Worm (Caenorhabditis elegans): ENCODE data around the gene F31D4.2.
A peak's percentile ranks its signal among the peaks of the same experiment; 100 is the strongest.

Gene F31D4.2

ce11 chrV:20814424-20814823, 30.9 kb downstream of the F31D4.2 start, which contains the start of gene Y44A6D.7:
TSS of gene Y44A6D.7 (plus strand) at chrV:20814724.
- TF ChIP-seq ama-1 (optimal IDR thresholded peaks at IDR 0.05) (no peak), hmbx-1 (tag; optimal IDR thresholded peaks at IDR 0.05) (no peak), tbx-37 (GFP tag; conservative IDR thresholded peaks at IDR 0.05) (no peak), scrt-1 (GFP tag; IDR thresholded peaks at IDR 0.05) (no peak), flt-1 (GFP tag; IDR thresholded peaks at IDR 0.05) (no peak), ceh-13 (GFP tag; optimal IDR thresholded peaks at IDR 0.05) (no peak), pes-1 (GFP tag; IDR thresholded peaks at IDR 0.05) (no peak), aly-1 (tag; optimal IDR thresholded peaks at IDR 0.05) (no peak), F13C5.2 (tag; optimal IDR thresholded peaks at IDR 0.05) (no peak), hnd-1 (tag; optimal IDR thresholded peaks at IDR 0.05) (no peak), tra-4 (tag; optimal IDR thresholded peaks at IDR 0.05) (no peak), tbx-11 (GFP tag; IDR thresholded peaks at IDR 0.05) (no peak), sea-1 (GFP tag; conservative IDR thresholded peaks at IDR 0.05) (no peak), B0310.2 (tag; optimal IDR thresholded peaks at IDR 0.05) (no peak), hmg-4 (GFP tag; optimal IDR thresholded peaks at IDR 0.05) (no peak), ceh-36 (tag; optimal IDR thresholded peaks at IDR 0.05) (no peak), ets-7 (tag; optimal IDR thresholded peaks at IDR 0.05) (no peak)

ce11 chrV:20813646-20814045, 31.7 kb downstream of the F31D4.2 start:
- TF ChIP-seq B0310.2 (tag; optimal IDR thresholded peaks at IDR 0.05) (no peak), ceh-36 (tag; optimal IDR thresholded peaks at IDR 0.05) (no peak), tra-4 (tag; optimal IDR thresholded peaks at IDR 0.05) (no peak), flt-1 (GFP tag; IDR thresholded peaks at IDR 0.05) (no peak), hmbx-1 (tag; optimal IDR thresholded peaks at IDR 0.05) (no peak), scrt-1 (GFP tag; IDR thresholded peaks at IDR 0.05) (no peak), ama-1 (optimal IDR thresholded peaks at IDR 0.05) (no peak), ets-7 (tag; optimal IDR thresholded peaks at IDR 0.05) (no peak), sea-1 (GFP tag; conservative IDR thresholded peaks at IDR 0.05) (no peak), aly-1 (tag; optimal IDR thresholded peaks at IDR 0.05) (no peak), hmg-4 (GFP tag; optimal IDR thresholded peaks at IDR 0.05) (no peak), pes-1 (GFP tag; IDR thresholded peaks at IDR 0.05) (no peak), tbx-37 (GFP tag; conservative IDR thresholded peaks at IDR 0.05) (no peak), F13C5.2 (tag; optimal IDR thresholded peaks at IDR 0.05) (no peak), tbx-11 (GFP tag; IDR thresholded peaks at IDR 0.05) (no peak), hnd-1 (tag; optimal IDR thresholded peaks at IDR 0.05) (no peak)

ce11 chrV:20807038-20807437, 38.3 kb downstream of the F31D4.2 start, which contains the start of gene Y44A6D.6:
TSS of gene Y44A6D.6 (plus strand) at chrV:20807338.
- TF ChIP-seq sea-1 (GFP tag; conservative IDR thresholded peaks at IDR 0.05) (no peak), ama-1 (optimal IDR thresholded peaks at IDR 0.05) (no peak), hnd-1 (tag; optimal IDR thresholded peaks at IDR 0.05) (no peak), hmg-4 (GFP tag; optimal IDR thresholded peaks at IDR 0.05) (no peak), tbx-11 (GFP tag; IDR thresholded peaks at IDR 0.05) (no peak), ceh-36 (tag; optimal IDR thresholded peaks at IDR 0.05) (no peak), aly-1 (tag; optimal IDR thresholded peaks at IDR 0.05) (no peak), B0310.2 (tag; optimal IDR thresholded peaks at IDR 0.05) (no peak), pes-1 (GFP tag; IDR thresholded peaks at IDR 0.05) (no peak), hmbx-1 (tag; optimal IDR thresholded peaks at IDR 0.05) (no peak), ets-7 (tag; optimal IDR thresholded peaks at IDR 0.05) (no peak), tra-4 (tag; optimal IDR thresholded peaks at IDR 0.05) (no peak), flt-1 (GFP tag; IDR thresholded peaks at IDR 0.05) (no peak), ceh-13 (GFP tag; optimal IDR thresholded peaks at IDR 0.05) (no peak), F13C5.2 (tag; optimal IDR thresholded peaks at IDR 0.05) (no peak), scrt-1 (GFP tag; IDR thresholded peaks at IDR 0.05) (no peak)

ce11 chrV:20802906-20803305, 42.4 kb downstream of the F31D4.2 start, which contains the start of gene Y44A6D.5:
TSS of gene Y44A6D.5 (minus strand) at chrV:20803006.
- TF ChIP-seq ceh-13 (GFP tag; optimal IDR thresholded peaks at IDR 0.05) (no peak), hnd-1 (tag; optimal IDR thresholded peaks at IDR 0.05) (no peak), tbx-11 (GFP tag; IDR thresholded peaks at IDR 0.05) (no peak), sea-1 (GFP tag; conservative IDR thresholded peaks at IDR 0.05) (no peak), aly-1 (tag; optimal IDR thresholded peaks at IDR 0.05) (no peak), flt-1 (GFP tag; IDR thresholded peaks at IDR 0.05) (no peak), ama-1 (optimal IDR thresholded peaks at IDR 0.05) (no peak), ets-7 (tag; optimal IDR thresholded peaks at IDR 0.05) (no peak), hmbx-1 (tag; optimal IDR thresholded peaks at IDR 0.05) (no peak), F13C5.2 (tag; optimal IDR thresholded peaks at IDR 0.05) (no peak), hmg-4 (GFP tag; optimal IDR thresholded peaks at IDR 0.05) (no peak), tra-4 (tag; optimal IDR thresholded peaks at IDR 0.05) (no peak)

DNA sequence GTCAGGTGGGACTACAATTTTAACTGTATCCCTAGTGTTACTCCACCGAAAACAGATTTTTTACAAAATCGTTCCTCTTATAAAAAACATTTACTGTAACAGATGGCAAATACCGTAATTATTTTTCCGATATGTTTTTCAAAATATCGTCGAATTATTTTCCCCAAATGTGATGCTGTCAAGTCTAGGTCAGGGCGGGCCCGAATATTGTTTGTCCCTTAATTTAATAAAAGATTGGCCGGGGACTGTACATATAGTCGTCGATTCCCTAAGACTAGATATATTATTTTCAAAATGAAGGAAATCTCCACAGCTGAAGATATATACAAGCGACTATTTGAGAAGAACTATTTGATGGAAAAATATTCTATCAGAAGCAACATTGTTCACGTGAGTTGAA, 47.4 kb downstream of the F31D4.2 start, which contains the start of gene sdf-9:
TSS of gene sdf-9 (plus strand) at position 301 of the 400 bp plus-strand sequence.
- TF ChIP-seq ets-7 (tag; optimal IDR thresholded peaks at IDR 0.05) (no peak), F13C5.2 (tag; optimal IDR thresholded peaks at IDR 0.05) (no peak), tbx-11 (GFP tag; IDR thresholded peaks at IDR 0.05) (no peak), tbx-37 (GFP tag; conservative IDR thresholded peaks at IDR 0.05) (no peak), ama-1 (optimal IDR thresholded peaks at IDR 0.05) (no peak), scrt-1 (GFP tag; IDR thresholded peaks at IDR 0.05) (no peak), hmbx-1 (tag; optimal IDR thresholded peaks at IDR 0.05) (no peak), aly-1 (tag; optimal IDR thresholded peaks at IDR 0.05) (no peak), B0310.2 (tag; optimal IDR thresholded peaks at IDR 0.05) (no peak), pes-1 (GFP tag; IDR thresholded peaks at IDR 0.05) (no peak), ceh-13 (GFP tag; optimal IDR thresholded peaks at IDR 0.05) (no peak), ceh-36 (tag; optimal IDR thresholded peaks at IDR 0.05) (no peak), tra-4 (tag; optimal IDR thresholded peaks at IDR 0.05) (no peak), sea-1 (GFP tag; conservative IDR thresholded peaks at IDR 0.05) (no peak), flt-1 (GFP tag; IDR thresholded peaks at IDR 0.05) (no peak), hnd-1 (tag; optimal IDR thresholded peaks at IDR 0.05) (no peak), hmg-4 (GFP tag; optimal IDR thresholded peaks at IDR 0.05) (no peak)

DNA sequence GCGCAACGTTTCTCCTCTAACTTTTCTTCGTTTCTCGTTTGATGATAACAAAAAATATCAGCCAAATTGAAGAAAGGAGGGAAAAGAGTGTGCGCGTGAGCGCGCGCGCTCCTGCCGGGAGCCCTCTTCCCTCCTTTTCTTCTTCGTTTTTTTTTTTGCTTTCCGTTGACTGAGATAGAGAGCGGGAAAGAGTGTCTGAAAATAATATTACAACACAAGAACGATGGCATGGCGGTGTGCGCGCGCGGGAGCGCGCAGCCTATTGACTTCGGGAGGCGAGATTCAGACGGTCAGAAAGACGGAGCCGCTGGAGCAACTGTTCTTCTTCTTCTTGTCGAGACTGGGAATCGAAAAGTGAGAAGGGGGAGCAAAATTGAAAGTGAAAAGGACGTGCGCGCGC, 51.6 kb downstream of the F31D4.2 start:
- TF ChIP-seq hmbx-1 (tag; optimal IDR thresholded peaks at IDR 0.05), result no peak
- peak; percentile 41; the same call in 1 of the 2 replicates for TF ChIP-seq pes-1 (GFP tag; IDR thresholded peaks at IDR 0.05)
- TF ChIP-seq sea-1 (GFP tag; conservative IDR thresholded peaks at IDR 0.05), result no peak

ce11 chrV:20792371-20792890, 52.9 kb downstream of the F31D4.2 start, which contains the start of gene Y44A6D.3:
TSS of gene Y44A6D.3 (minus strand) at chrV:20792421.
- no peak for TF ChIP-seq scrt-1 (GFP tag; IDR thresholded peaks at IDR 0.05)
- no peak for TF ChIP-seq sea-1 (GFP tag; conservative IDR thresholded peaks at IDR 0.05)
- no peak for TF ChIP-seq flt-1 (GFP tag; IDR thresholded peaks at IDR 0.05)
- TF ChIP-seq tbx-37 (GFP tag; conservative IDR thresholded peaks at IDR 0.05), result no peak
- TF ChIP-seq ets-7 (tag; optimal IDR thresholded peaks at IDR 0.05), result no peak
- TF ChIP-seq F13C5.2 (tag; optimal IDR thresholded peaks at IDR 0.05), result no peak
- no peak for TF ChIP-seq tbx-11 (GFP tag; IDR thresholded peaks at IDR 0.05)

Data from whole organism, early embryonic.